Worm (Caenorhabditis elegans) whole organism, L1 larva: ENCODE results near the gene C14C10.10.
A peak's percentile ranks its signal among the peaks of the same experiment; 100 is the strongest.

Source experiments
- C16A3.4 ChIP-seq: fragments of 150-350 bp; optimal IDR thresholded peaks from 2 replicates; lab custom pipeline; 2014; ENCODE audit warnings: missing biosample characterization, missing genetic modification characterization
- C34B4.2 ChIP-seq: sonication (generic microtip); optimal IDR thresholded peaks from 2 replicates; lab custom pipeline; 2017; ENCODE audit warnings: mild to moderate bottlenecking, missing genetic modification characterization, missing compliant biosample characterization
- F16B12.6 ChIP-seq: fragments of 150-350 bp; optimal IDR thresholded peaks from 2 replicates; lab custom pipeline; 2014; ENCODE audit warnings: missing biosample characterization, missing genetic modification characterization
- Y116A8C.19 ChIP-seq: sonication (generic microtip); optimal IDR thresholded peaks from 2 replicates; lab custom pipeline; 2016; ENCODE audit warnings: missing compliant biosample characterization, missing genetic modification characterization, borderline replicate concordance
- aha-1 ChIP-seq: fragments of 150-350 bp; optimal IDR thresholded peaks from 2 replicates; lab custom pipeline; 2014; ENCODE audit warnings: missing biosample characterization, missing genetic modification characterization
- alr-1 ChIP-seq: fragments of 200-800 bp; sonication (Bioruptor generic); optimal IDR thresholded peaks from 2 replicates; lab custom pipeline; 2018; ENCODE audit warnings: borderline replicate concordance, mild to moderate bottlenecking, missing genetic modification characterization, missing compliant biosample characterization
- blmp-1 ChIP-seq: fragments of 150-350 bp; optimal IDR thresholded peaks from 2 replicates; lab custom pipeline; 2014; ENCODE audit warnings: missing biosample characterization, missing genetic modification characterization
- ceh-82 ChIP-seq, 3 experiments: fragments of 150-350 bp in 1 of 3; sonication (generic microtip) in 2 of 3; optimal IDR thresholded peaks; 2 replicates each; lab custom pipeline; 2014 to 2017; ENCODE audit warnings: missing biosample characterization in 3 of 3, missing genetic modification characterization in 3 of 3
- ceh-88 ChIP-seq: fragments of 200-800 bp; sonication (Bioruptor generic); IDR thresholded peaks from 2 replicates; pipeline ENCODE4 v1.3.6; 2022; ENCODE audit warnings: missing genetic modification characterization, missing compliant biosample characterization
- ceh-90 ChIP-seq: sonication (generic microtip); optimal IDR thresholded peaks from 2 replicates; lab custom pipeline; 2016; ENCODE audit warnings: missing genetic modification characterization, missing compliant biosample characterization
- dsc-1 ChIP-seq: sonication (generic microtip); optimal IDR thresholded peaks from 2 replicates; lab custom pipeline; 2016; ENCODE audit warnings: mild to moderate bottlenecking, missing genetic modification characterization, missing compliant biosample characterization
- efl-1 ChIP-seq, 4 experiments: fragments of 150-350 bp; optimal IDR thresholded peaks in 3 of 4; peaks in 1 of 4; 1 replicate in 1 of 4; 2 replicates in 3 of 4; lab custom pipeline; 2014; ENCODE audit warnings: missing biosample characterization in 2 of 4, missing genetic modification characterization in 2 of 4, missing genetic modification reagents in 2 of 4
- egl-27 ChIP-seq, 2 experiments: fragments of 150-350 bp in 1 of 2; sonication (generic microtip); optimal IDR thresholded peaks; 3 replicates each; lab custom pipeline; 2017 to 2018; ENCODE audit warnings: missing biosample characterization in 2 of 2, missing genetic modification characterization in 2 of 2, missing genetic modification reagents in 2 of 2
- ets-5 ChIP-seq: fragments of 200-800 bp; sonication (Bioruptor generic); IDR thresholded peaks from 2 replicates; pipeline ENCODE4 v1.3.6; 2022; ENCODE audit warnings: missing genetic modification characterization, missing compliant biosample characterization
- fkh-10 ChIP-seq: sonication (generic microtip); optimal IDR thresholded peaks from 2 replicates; lab custom pipeline; 2017; ENCODE audit warnings: missing biosample characterization, missing genetic modification reagents, missing genetic modification characterization
- fkh-8 ChIP-seq: sonication (generic microtip); optimal IDR thresholded peaks from 2 replicates; lab custom pipeline; 2016; ENCODE audit warnings: mild to moderate bottlenecking, missing genetic modification characterization, missing compliant biosample characterization
- fos-1 ChIP-seq: fragments of 150-350 bp; optimal IDR thresholded peaks from 2 replicates; lab custom pipeline; 2014; ENCODE audit warnings: missing biosample characterization, missing genetic modification characterization
- hlh-17 ChIP-seq: fragments of 200-800 bp; sonication (Bioruptor generic); optimal IDR thresholded peaks from 2 replicates; lab custom pipeline; 2018; ENCODE audit warnings: missing genetic modification characterization, mild to moderate bottlenecking, missing compliant biosample characterization, moderate library complexity, borderline replicate concordance
- hlh-4 ChIP-seq: sonication (generic microtip); optimal IDR thresholded peaks from 2 replicates; lab custom pipeline; 2016; ENCODE audit warnings: mild to moderate bottlenecking, missing genetic modification characterization, missing compliant biosample characterization
- irx-1 ChIP-seq: sonication (generic microtip); optimal IDR thresholded peaks from 2 replicates; lab custom pipeline; 2016; ENCODE audit warnings: missing genetic modification characterization, missing compliant biosample characterization
- isw-1 ChIP-seq: fragments of 200-800 bp; sonication (Bioruptor generic); IDR thresholded peaks from 2 replicates; pipeline ENCODE4 v1.3.6; 2022; ENCODE audit warnings: missing genetic modification characterization, missing compliant biosample characterization
- lin-14 ChIP-seq: fragments of 200-800 bp; sonication (Bioruptor generic); optimal IDR thresholded peaks from 2 replicates; lab custom pipeline; 2018; ENCODE audit warnings: mild to moderate bottlenecking, missing genetic modification characterization, moderate library complexity, missing compliant biosample characterization
- lin-15B ChIP-seq: fragments of 150-350 bp; sonication (generic microtip); optimal IDR thresholded peaks from 3 replicates; lab custom pipeline; 2014; ENCODE audit warnings: missing biosample characterization, missing genetic modification characterization
- lin-35 ChIP-seq, 2 experiments: fragments of 150-350 bp; optimal IDR thresholded peaks; 2 replicates each; lab custom pipeline; 2014; ENCODE audit warnings: missing biosample characterization in 2 of 2, missing genetic modification characterization in 2 of 2, missing genetic modification reagents in 2 of 2
- lin-39 ChIP-seq: fragments of 150-350 bp; optimal IDR thresholded peaks from 2 replicates; lab custom pipeline; 2014; ENCODE audit warnings: missing biosample characterization, missing genetic modification reagents, missing genetic modification characterization
- lsy-2 ChIP-seq, 2 experiments: fragments of 150-350 bp; optimal IDR thresholded peaks; 2 replicates each; lab custom pipeline; 2014; ENCODE audit warnings: missing biosample characterization in 2 of 2, missing genetic modification characterization in 2 of 2
- mef-2 ChIP-seq: fragments of 150-350 bp; optimal IDR thresholded peaks from 2 replicates; lab custom pipeline; 2014; ENCODE audit warnings: missing biosample characterization, missing genetic modification characterization
- nhr-11 ChIP-seq: fragments of 150-350 bp; optimal IDR thresholded peaks from 2 replicates; lab custom pipeline; 2014; ENCODE audit warnings: missing biosample characterization, missing genetic modification characterization
- nhr-20 ChIP-seq: sonication (generic microtip); optimal IDR thresholded peaks from 2 replicates; lab custom pipeline; 2016; ENCODE audit warnings: mild to moderate bottlenecking, missing genetic modification characterization, missing compliant biosample characterization
- nhr-47 ChIP-seq: sonication (generic microtip); optimal IDR thresholded peaks from 2 replicates; lab custom pipeline; 2016; ENCODE audit warnings: mild to moderate bottlenecking, missing genetic modification characterization, moderate library complexity, missing compliant biosample characterization
- nhr-76 ChIP-seq: sonication (generic microtip); optimal IDR thresholded peaks from 2 replicates; lab custom pipeline; 2017; ENCODE audit warnings: missing biosample characterization, missing genetic modification characterization
- nhr-77 ChIP-seq: fragments of 150-350 bp; optimal IDR thresholded peaks from 2 replicates; lab custom pipeline; 2014; ENCODE audit warnings: missing biosample characterization, missing genetic modification characterization
- nhr-84 ChIP-seq: sonication (generic microtip); optimal IDR thresholded peaks from 2 replicates; lab custom pipeline; 2017; ENCODE audit warnings: missing biosample characterization, missing genetic modification characterization
- nhr-85 ChIP-seq: sonication (generic microtip); peaks from one replicate; lab custom pipeline; 2016; ENCODE audit warnings: missing genetic modification characterization, inconsistent platforms, missing compliant biosample characterization
- pag-3 ChIP-seq: sonication (generic microtip); optimal IDR thresholded peaks from 2 replicates; lab custom pipeline; 2017; ENCODE audit warnings: missing genetic modification characterization, mild to moderate bottlenecking, missing compliant biosample characterization, antibody characterized with exemption, borderline replicate concordance; ENCODE audit not compliant: insufficient read depth
- pqm-1 ChIP-seq: sonication (generic microtip); optimal IDR thresholded peaks from 3 replicates; lab custom pipeline; 2017; ENCODE audit warnings: missing biosample characterization, missing genetic modification characterization
- rnt-1 ChIP-seq: sonication (generic microtip); optimal IDR thresholded peaks from 2 replicates; lab custom pipeline; 2016; ENCODE audit warnings: mild to moderate bottlenecking, missing genetic modification characterization, moderate library complexity, missing compliant biosample characterization
- skn-1 ChIP-seq: fragments of 150-350 bp; optimal IDR thresholded peaks from 2 replicates; lab custom pipeline; 2014; ENCODE audit warnings: missing biosample characterization, missing genetic modification characterization
- snpc-4 ChIP-seq: fragments of 150-350 bp; optimal IDR thresholded peaks from 2 replicates; lab custom pipeline; 2014; ENCODE audit warnings: missing biosample characterization, missing genetic modification characterization
- snu-23 ChIP-seq: sonication (generic microtip); optimal IDR thresholded peaks from 2 replicates; lab custom pipeline; 2016; ENCODE audit warnings: missing genetic modification characterization, missing compliant biosample characterization
- sup-37 ChIP-seq: fragments of 200-800 bp; sonication (Bioruptor generic); optimal IDR thresholded peaks from 2 replicates; lab custom pipeline; 2018; ENCODE audit warnings: mild to moderate bottlenecking, missing genetic modification characterization, missing compliant biosample characterization
- tlp-1 ChIP-seq: fragments of 150-350 bp; optimal IDR thresholded peaks from 2 replicates; lab custom pipeline; 2014; ENCODE audit warnings: missing biosample characterization, missing genetic modification characterization
- unc-130 ChIP-seq: fragments of 150-350 bp; optimal IDR thresholded peaks from 2 replicates; lab custom pipeline; 2017; ENCODE audit warnings: missing biosample characterization, missing genetic modification characterization, inconsistent platforms
- unc-62 ChIP-seq: fragments of 150-350 bp; optimal IDR thresholded peaks from 2 replicates; lab custom pipeline; 2014; ENCODE audit warnings: missing biosample characterization, missing genetic modification reagents, missing genetic modification characterization
- xbp-1 ChIP-seq: sonication (generic microtip); optimal IDR thresholded peaks from 2 replicates; lab custom pipeline; 2016; ENCODE audit warnings: missing genetic modification characterization, missing compliant biosample characterization
- zag-1 ChIP-seq: fragments of 150-350 bp; optimal IDR thresholded peaks from 2 replicates; lab custom pipeline; 2014; ENCODE audit warnings: missing biosample characterization, missing genetic modification characterization
- zip-4 ChIP-seq: fragments of 200-800 bp; sonication (Bioruptor generic); optimal IDR thresholded peaks from 2 replicates; lab custom pipeline; 2018; ENCODE audit warnings: mild to moderate bottlenecking, missing genetic modification characterization, moderate library complexity, missing compliant biosample characterization
- ztf-11 ChIP-seq, 2 experiments: sonication (generic microtip); optimal IDR thresholded peaks; 2 replicates each; lab custom pipeline; 2016 to 2017; ENCODE audit warnings: missing genetic modification characterization in 2 of 2, missing biosample characterization in 1 of 2, missing compliant biosample characterization in 1 of 2
- ztf-4 ChIP-seq: fragments of 150-350 bp; optimal IDR thresholded peaks from 2 replicates; lab custom pipeline; 2014; ENCODE audit warnings: missing biosample characterization, missing genetic modification characterization

The C14C10.10 gene

ce11 chrV:12599510-12600242 lies 748 bp upstream of the C14C10.10 start, which contains the start of gene C14C10.5:
Gene C14C10.5 (plus strand): TSS chrV:12600192.
- peak; percentile 14 for TF ChIP-seq nhr-20 (tag; lab: Kevin White, UChicago)
- peak; percentile 9 for TF ChIP-seq snu-23
- no peak for TF ChIP-seq lin-39 (tag; lab: Kevin White, UChicago)
- TF ChIP-seq lin-14 (GFP tag; lab: Kevin White, UChicago), result peak; percentile 19
- TF ChIP-seq ztf-4 (tag; lab: Kevin White, UChicago), result no peak
- TF ChIP-seq nhr-76, result no peak
- TF ChIP-seq nhr-84 (tag; lab: Kevin White, UChicago), result no peak
- peak; percentile 51 for TF ChIP-seq dsc-1
- no peak for TF ChIP-seq F16B12.6 (tag; lab: Kevin White, UChicago)
- TF ChIP-seq snpc-4 (tag; lab: Kevin White, UChicago), result no peak
- peak; percentile 10 for TF ChIP-seq nhr-47 (tag; lab: Kevin White, UChicago)
- TF ChIP-seq nhr-85 (tag; lab: Kevin White, UChicago), result peak; percentile 37
- TF ChIP-seq hlh-4 (tag; lab: Kevin White, UChicago), result no peak
- no peak for TF ChIP-seq blmp-1 (tag; lab: Kevin White, UChicago)
- no peak for TF ChIP-seq hlh-17 (GFP tag; lab: Kevin White, UChicago)
- TF ChIP-seq ztf-11 (tag; optimal IDR thresholded peaks at IDR 0.05; lab: Kevin White, UChicago), result no peak
- TF ChIP-seq lsy-2 (tag; optimal IDR thresholded peaks at IDR 0.05; lab: Kevin White, UChicago), result peak in 1 of 2 experiments; percentile 42
- no peak for TF ChIP-seq efl-1 (optimal IDR thresholded peaks at IDR 0.05; lab: Kevin White, UChicago)
- TF ChIP-seq efl-1 (GFP tag; optimal IDR thresholded peaks at IDR 0.05 in 1 of 2; lab: Kevin White, UChicago), result peak in 1 of 2 experiments; percentile 62
- TF ChIP-seq skn-1 (tag; lab: Kevin White, UChicago), result peak; percentile 65
- no peak for TF ChIP-seq pag-3
- no peak for TF ChIP-seq sup-37 (GFP tag; lab: Kevin White, UChicago)
- no peak for TF ChIP-seq lin-15B
- TF ChIP-seq pqm-1 (tag; lab: Kevin White, UChicago), result no peak
- TF ChIP-seq lin-35 (GFP tag; optimal IDR thresholded peaks at IDR 0.05; lab: Kevin White, UChicago), result peak in 1 of 2 experiments; percentile 19

ce11 chrV:12596795-12597194 lies 2.1 kb downstream of the C14C10.10 start:
- no peak for TF ChIP-seq isw-1 (GFP tag; lab: Robert Waterston, UW)
- TF ChIP-seq pqm-1 (tag; lab: Kevin White, UChicago), result no peak
- no peak for TF ChIP-seq mef-2 (tag; lab: Kevin White, UChicago)
- TF ChIP-seq alr-1 (tag; lab: Kevin White, UChicago), result no peak
- TF ChIP-seq lin-39 (tag; lab: Kevin White, UChicago), result no peak
- no peak for TF ChIP-seq sup-37 (GFP tag; lab: Kevin White, UChicago)
- TF ChIP-seq aha-1 (tag; lab: Kevin White, UChicago), result no peak
- peak; percentile 22 for TF ChIP-seq nhr-77 (tag; lab: Kevin White, UChicago)
- TF ChIP-seq tlp-1 (tag; lab: Kevin White, UChicago), result no peak
- peak; percentile 26 to 51 (median 34) for TF ChIP-seq ceh-82 (tag; optimal IDR thresholded peaks at IDR 0.05; lab: Kevin White, UChicago)
- peak; percentile 64 for TF ChIP-seq nhr-47 (tag; lab: Kevin White, UChicago)
- TF ChIP-seq fkh-10 (GFP tag; lab: Kevin White, UChicago), result no peak
- peak; percentile 66 for TF ChIP-seq C16A3.4 (tag; lab: Kevin White, UChicago)
- TF ChIP-seq snu-23, result peak; percentile 71
- no peak for TF ChIP-seq egl-27 (tag; optimal IDR thresholded peaks at IDR 0.05; lab: Kevin White, UChicago)
- no peak for TF ChIP-seq pag-3
- no peak for TF ChIP-seq zag-1
- TF ChIP-seq ceh-88 (GFP tag; lab: Robert Waterston, UW), result no peak
- TF ChIP-seq rnt-1 (tag; lab: Kevin White, UChicago), result peak; percentile 68
- no peak for TF ChIP-seq ceh-90 (tag; lab: Kevin White, UChicago)
- TF ChIP-seq fkh-8 (tag; lab: Kevin White, UChicago), result no peak
- no peak for TF ChIP-seq ets-5
- no peak for TF ChIP-seq Y116A8C.19 (tag; lab: Kevin White, UChicago)
- TF ChIP-seq ztf-4 (tag; lab: Kevin White, UChicago), result no peak
- TF ChIP-seq nhr-11 (tag; lab: Kevin White, UChicago), result no peak
- TF ChIP-seq zip-4 (GFP tag; lab: Kevin White, UChicago), result no peak
- no peak for TF ChIP-seq hlh-17 (GFP tag; lab: Kevin White, UChicago)
- no peak for TF ChIP-seq fos-1 (tag; lab: Kevin White, UChicago)
- peak; percentile 73 for TF ChIP-seq unc-130 (tag; lab: Kevin White, UChicago)
- TF ChIP-seq blmp-1 (tag; lab: Kevin White, UChicago), result no peak
- TF ChIP-seq xbp-1 (tag; lab: Kevin White, UChicago), result peak; percentile 52
- peak; percentile 25 for TF ChIP-seq irx-1
- TF ChIP-seq C34B4.2 (tag; lab: Kevin White, UChicago), result no peak
- TF ChIP-seq unc-62, result no peak
